Worm (Caenorhabditis elegans): Measurements from ENCODE around the gene C34D4.3.

Gene C34D4.3

DNA sequence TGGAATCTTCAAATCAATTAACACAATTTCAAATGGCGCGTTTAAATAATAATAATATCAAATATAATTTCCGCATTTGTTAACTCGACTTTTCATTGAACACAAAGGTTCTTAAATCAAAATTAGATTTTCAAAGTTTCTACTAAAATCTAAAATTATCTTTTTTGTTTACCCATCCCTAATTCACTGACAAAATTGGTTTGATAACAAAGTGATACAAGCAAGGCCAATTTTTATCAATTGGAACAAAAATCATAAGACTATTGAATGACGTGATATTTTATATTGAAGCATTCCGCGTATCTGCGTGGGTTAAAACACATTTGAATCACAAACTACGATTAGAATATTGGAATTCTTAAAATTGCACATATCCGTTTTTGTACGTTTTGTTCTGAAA, 36.9 kb downstream of the C34D4.3 start:
- peak; percentile 56 for TF ChIP-seq lin-14 (GFP tag; optimal IDR thresholded peaks at IDR 0.05)
- TF ChIP-seq tbx-2 (tag; optimal IDR thresholded peaks at IDR 0.05) = no peak
- TF ChIP-seq jun-1 (tag; optimal IDR thresholded peaks at IDR 0.05) = peak; percentile 49
- peak in 3 of 6 experiments; percentile 6 to 73 (median 56) for TF ChIP-seq elt-3 (tag; optimal IDR thresholded peaks at IDR 0.05)
- TF ChIP-seq nhr-90 (tag; optimal IDR thresholded peaks at IDR 0.05; ENCODE audit: poor library complexity) = peak; percentile 27
- TF ChIP-seq lin-35 (GFP tag; optimal IDR thresholded peaks at IDR 0.05) = peak in 1 of 2 experiments; percentile 28
- TF ChIP-seq nhr-71 (tag; optimal IDR thresholded peaks at IDR 0.05) = peak; percentile 69
- peak; percentile 38 for TF ChIP-seq nhr-20 (tag; optimal IDR thresholded peaks at IDR 0.05)
- no peak for TF ChIP-seq pax-3 (tag; optimal IDR thresholded peaks at IDR 0.05)
- TF ChIP-seq blmp-1 (tag; optimal IDR thresholded peaks at IDR 0.05) = peak; percentile 22
- TF ChIP-seq elt-2 (tag; optimal IDR thresholded peaks at IDR 0.05) = peak; percentile 89
- TF ChIP-seq mdl-1 (tag; optimal IDR thresholded peaks at IDR 0.05) = no peak

DNA sequence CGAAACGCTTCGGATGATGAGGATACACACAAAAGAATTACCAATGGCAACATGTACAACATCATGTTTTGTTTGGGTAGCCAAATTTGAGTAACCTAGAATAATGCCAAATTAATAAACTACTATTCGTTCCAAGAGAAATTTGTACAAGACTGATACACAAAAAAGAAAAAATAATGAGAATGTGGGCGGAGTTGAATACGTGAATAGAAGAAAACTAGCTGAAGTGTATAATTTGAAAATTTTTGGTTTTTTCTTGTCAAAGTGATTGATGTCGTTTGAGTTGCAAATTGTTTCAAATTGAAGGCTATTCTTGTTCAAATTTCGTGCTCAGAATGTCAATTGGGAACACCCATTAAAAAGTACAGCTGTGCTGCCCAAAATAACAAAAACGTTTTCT, 38.3 kb downstream of the C34D4.3 start, which contains the start of gene R13A1.5:
TSS of gene R13A1.5 (minus strand) at position 101 of the 400 bp plus-strand sequence.
- no peak for TF ChIP-seq lin-15B (tag; optimal IDR thresholded peaks at IDR 0.05)
- TF ChIP-seq ztf-4 (tag; optimal IDR thresholded peaks at IDR 0.05) = no peak
- no peak for TF ChIP-seq efl-1 (optimal IDR thresholded peaks at IDR 0.05)
- TF ChIP-seq efl-1 (GFP tag; optimal IDR thresholded peaks at IDR 0.05 in 1 of 2) = peak in 1 of 2 experiments; percentile 67

DNA sequence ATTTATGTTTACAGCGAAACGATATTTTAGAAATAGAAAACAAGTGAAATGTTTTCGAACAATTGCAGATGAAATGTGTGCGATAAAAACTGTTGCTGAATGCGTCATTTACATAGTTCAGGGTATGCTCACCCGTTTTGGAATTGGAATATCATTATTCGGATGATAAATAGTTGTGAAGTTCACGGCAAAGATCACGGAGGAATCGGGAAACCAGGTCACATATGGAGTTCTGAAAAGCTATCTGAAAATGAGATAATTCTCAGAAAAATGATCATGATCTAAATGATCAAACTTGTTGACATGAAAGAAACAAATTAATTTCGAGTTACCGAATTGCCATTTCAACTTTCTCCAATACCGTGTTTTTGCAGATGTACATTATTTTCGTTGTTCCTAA, 42.3 kb downstream of the C34D4.3 start, which contains the start of gene best-16:
TSS of gene best-16 (minus strand) at position 101 of the 400 bp plus-strand sequence.
- no peak for TF ChIP-seq sptf-1 (tag; optimal IDR thresholded peaks at IDR 0.05)
- TF ChIP-seq ztf-11 (tag; optimal IDR thresholded peaks at IDR 0.05) = no peak
- TF ChIP-seq nhr-12 (tag; optimal IDR thresholded peaks at IDR 0.05) = no peak
- no peak for TF ChIP-seq grh-1 (GFP tag; IDR thresholded peaks at IDR 0.05)
- no peak for TF ChIP-seq snpc-4 (tag; optimal IDR thresholded peaks at IDR 0.05)
- no peak for TF ChIP-seq zag-1 (tag; optimal IDR thresholded peaks at IDR 0.05)
- no peak for TF ChIP-seq fkh-10 (GFP tag; optimal IDR thresholded peaks at IDR 0.05)
- no peak for TF ChIP-seq alr-1 (tag; optimal IDR thresholded peaks at IDR 0.05; ENCODE audit: borderline replicate concordance)
- TF ChIP-seq ces-1 (GFP tag; optimal IDR thresholded peaks at IDR 0.05) = no peak
- TF ChIP-seq nhr-84 (tag; optimal IDR thresholded peaks at IDR 0.05) = no peak
- no peak for TF ChIP-seq pax-3 (tag; optimal IDR thresholded peaks at IDR 0.05)
- no peak for TF ChIP-seq nhr-77 (tag; optimal IDR thresholded peaks at IDR 0.05)

DNA sequence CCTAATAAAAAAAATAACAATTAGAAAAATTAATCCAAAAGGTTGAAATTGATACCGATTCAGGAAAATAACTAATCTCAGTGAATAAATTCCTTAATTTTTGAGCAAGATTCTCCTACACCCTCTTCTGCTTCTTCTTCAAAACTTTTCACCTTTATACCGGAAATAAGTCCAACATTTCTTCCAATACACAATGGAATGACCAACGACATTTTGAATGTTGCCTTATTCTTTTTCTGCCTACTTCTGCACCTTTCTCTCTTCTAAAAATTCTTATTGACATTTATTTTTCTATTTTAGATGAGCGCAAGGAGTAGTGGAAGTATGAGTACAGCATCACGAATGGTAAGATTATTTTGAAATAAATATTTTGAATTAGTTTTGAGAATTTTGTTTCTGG, 43.4 kb downstream of the C34D4.3 start, which contains the start of gene unc-8:
TSS of gene unc-8 (plus strand) at position 301 of the 400 bp plus-strand sequence.
- TF ChIP-seq unc-62 (GFP tag; optimal IDR thresholded peaks at IDR 0.05) = no peak
- TF ChIP-seq C34B4.2 (tag; optimal IDR thresholded peaks at IDR 0.05) = no peak
- no peak for TF ChIP-seq ztf-4 (tag; optimal IDR thresholded peaks at IDR 0.05)

DNA sequence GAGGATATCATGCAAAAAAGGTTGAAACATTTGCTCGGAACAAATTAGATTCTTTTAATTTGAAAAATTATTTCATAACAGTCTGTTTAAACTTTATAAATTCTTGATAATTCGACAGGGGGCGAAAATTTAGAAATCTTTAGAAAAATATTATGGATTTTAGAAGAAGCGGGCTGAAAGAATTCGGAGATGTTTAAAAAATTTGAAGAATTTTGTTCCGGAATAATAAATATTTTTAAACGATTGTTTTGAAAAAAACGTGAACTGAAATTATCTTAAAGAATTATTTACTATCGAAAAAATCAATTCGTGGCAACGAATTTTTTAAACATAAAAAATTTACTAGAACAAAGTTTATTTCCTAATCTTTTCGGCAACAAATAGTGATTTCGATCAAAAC, 50.2 kb downstream of the C34D4.3 start, which contains the start of gene R13A1.3:
TSS of gene R13A1.3 (plus strand) at position 301 of the 400 bp plus-strand sequence.
- TF ChIP-seq lin-15B (tag; optimal IDR thresholded peaks at IDR 0.05) (no peak), ces-1 (GFP tag; optimal IDR thresholded peaks at IDR 0.05) (no peak), elt-2 (tag; optimal IDR thresholded peaks at IDR 0.05) (no peak), alr-1 (tag; optimal IDR thresholded peaks at IDR 0.05; ENCODE audit: borderline replicate concordance) (no peak), ztf-11 (tag; optimal IDR thresholded peaks at IDR 0.05) (no peak), fkh-8 (tag; optimal IDR thresholded peaks at IDR 0.05) (no peak), nhr-19 (GFP tag; conservative IDR thresholded peaks at IDR 0.05) (no peak), unc-98 (GFP tag; IDR thresholded peaks at IDR 0.05) (no peak), nhr-77 (tag; optimal IDR thresholded peaks at IDR 0.05) (no peak), ets-5 (GFP tag; IDR thresholded peaks at IDR 0.05) (no peak), sox-4 (tag; optimal IDR thresholded peaks at IDR 0.05) (no peak), ceh-88 (GFP tag; IDR thresholded peaks at IDR 0.05) (no peak), nhr-71 (tag; optimal IDR thresholded peaks at IDR 0.05) (no peak), C34B4.2 (tag; optimal IDR thresholded peaks at IDR 0.05) (no peak), lin-35 (GFP tag; optimal IDR thresholded peaks at IDR 0.05) (no peak), aha-1 (tag; optimal IDR thresholded peaks at IDR 0.05) (no peak), F16B12.6 (tag; optimal IDR thresholded peaks at IDR 0.05) (no peak), zip-4 (GFP tag; optimal IDR thresholded peaks at IDR 0.05) (no peak), lin-14 (GFP tag; optimal IDR thresholded peaks at IDR 0.05) (no peak)
